Worm (Caenorhabditis elegans) whole organism, L4/young adult: Measurements from ENCODE around the gene nck-1.

Experiments used
- W03F9.2 ChIP-seq: fragments of 150-350 bp; optimal IDR thresholded peaks from 2 replicates; lab custom pipeline; 2014; ENCODE audit warnings: missing biosample characterization, missing genetic modification characterization
- dao-5 ChIP-seq: sonication (generic microtip); optimal IDR thresholded peaks from 2 replicates; lab custom pipeline; 2016; ENCODE audit warnings: missing genotype, missing genetic modification characterization, moderate library complexity, missing compliant biosample characterization
- him-1 ChIP-seq: sonication (generic microtip); optimal IDR thresholded peaks from 2 replicates; lab custom pipeline; 2016; ENCODE audit warnings: missing genotype, missing genetic modification reagents, missing genetic modification characterization, missing compliant biosample characterization

nck-1 gene

DNA sequence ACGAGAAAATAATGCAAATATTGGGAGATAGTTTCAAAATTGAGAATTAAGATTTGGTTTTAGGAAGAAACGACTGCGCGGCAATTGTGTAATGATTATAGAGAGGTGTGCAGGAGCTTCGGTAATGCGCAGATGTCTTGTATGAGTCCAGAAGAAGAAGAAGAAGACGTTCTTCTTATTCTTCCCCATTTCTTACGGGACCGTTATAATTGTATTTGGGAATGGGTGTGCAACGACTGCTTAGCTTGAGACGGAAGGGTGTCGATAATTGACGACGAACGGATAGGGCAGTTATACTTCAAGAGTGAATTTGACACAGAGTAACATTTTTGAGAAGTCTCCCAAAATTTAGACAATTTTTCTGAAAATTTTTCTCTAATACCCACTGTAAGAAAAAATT is 24.6 kb downstream of the nck-1 start:
- TF ChIP-seq W03F9.2 (tag; lab: Kevin White, UChicago) (no peak), him-1 (tag; lab: Kevin White, UChicago) (no peak), dao-5 (tag; lab: Kevin White, UChicago) (no peak)

DNA sequence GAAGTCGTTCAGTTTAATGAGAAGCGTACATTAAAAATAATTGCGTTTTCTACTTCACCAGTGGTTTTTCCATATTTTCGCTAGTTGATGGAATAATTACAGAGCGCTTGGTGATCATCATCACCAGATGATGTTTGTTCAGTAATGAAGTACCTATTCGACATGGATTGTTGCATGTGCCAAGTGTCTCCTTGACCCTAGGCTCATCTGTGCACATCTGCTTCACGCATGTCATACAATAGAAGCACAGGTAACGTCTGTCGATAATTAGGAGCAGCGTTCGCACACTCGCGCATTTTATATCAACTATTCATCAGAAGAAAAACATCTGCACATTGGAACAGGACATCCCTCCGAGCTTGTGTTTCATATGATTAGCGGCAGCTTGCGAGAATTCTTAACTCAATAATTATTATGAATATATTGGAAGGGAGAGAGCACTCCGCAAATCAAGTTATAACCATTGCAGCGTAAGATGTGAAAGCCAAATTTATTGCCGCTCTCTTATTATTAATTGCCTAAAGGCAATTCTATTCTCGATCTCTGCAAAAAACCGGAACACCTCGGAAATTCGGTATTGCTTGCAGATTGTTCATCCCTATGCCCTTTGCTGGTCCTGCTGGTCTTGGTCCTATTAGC is 28.0 kb downstream of the nck-1 start:
- TF ChIP-seq dao-5 (tag; lab: Kevin White, UChicago), result no peak
- no peak for TF ChIP-seq W03F9.2 (tag; lab: Kevin White, UChicago)
- TF ChIP-seq him-1 (tag; lab: Kevin White, UChicago), result no peak

DNA sequence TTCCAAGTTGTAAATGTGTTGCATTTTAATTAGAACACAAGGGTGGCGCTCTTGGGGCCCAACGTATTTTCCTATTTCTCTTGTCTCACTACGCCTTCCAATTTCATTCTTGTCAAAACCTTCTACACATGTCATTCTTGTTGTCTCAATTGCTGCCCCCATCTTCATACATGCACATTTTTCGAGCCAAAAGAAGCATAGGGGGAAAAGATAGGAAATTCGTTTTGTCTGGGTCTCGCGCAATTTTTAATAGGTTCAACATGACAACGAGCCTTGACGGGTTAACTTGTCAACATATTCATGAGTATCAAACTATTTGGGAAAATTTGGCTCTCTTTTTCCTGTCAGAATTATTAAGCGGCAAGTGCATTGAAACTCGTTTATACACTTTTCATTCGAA is 29.9 kb downstream of the nck-1 start:
- no peak for TF ChIP-seq him-1 (tag; lab: Kevin White, UChicago)

DNA sequence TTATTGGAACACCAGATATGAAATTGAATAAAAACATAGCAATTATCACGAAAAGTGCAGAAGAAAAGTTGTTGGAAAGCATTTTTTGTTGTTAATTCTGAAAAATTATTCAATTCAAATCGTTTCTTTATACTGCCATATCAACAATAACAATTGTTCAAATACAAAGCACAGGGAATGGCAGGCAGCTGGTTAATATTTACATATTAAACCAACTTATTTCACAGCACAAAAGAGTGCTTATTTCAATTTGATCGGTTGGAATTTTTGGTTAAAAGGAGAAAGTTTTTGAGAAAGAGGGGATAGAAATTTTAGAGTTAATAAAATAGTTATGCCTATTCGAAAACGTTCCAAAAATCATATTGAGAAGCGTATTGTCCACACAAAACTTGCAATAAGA is 32.3 kb downstream of the nck-1 start, which contains the start of gene F09F9.3:
Gene F09F9.3 (minus strand): TSS at position 101 of the 400 bp plus-strand sequence.
- TF ChIP-seq dao-5 (tag; lab: Kevin White, UChicago), result no peak
- TF ChIP-seq W03F9.2 (tag; lab: Kevin White, UChicago), result no peak
- no peak for TF ChIP-seq him-1 (tag; lab: Kevin White, UChicago)

DNA sequence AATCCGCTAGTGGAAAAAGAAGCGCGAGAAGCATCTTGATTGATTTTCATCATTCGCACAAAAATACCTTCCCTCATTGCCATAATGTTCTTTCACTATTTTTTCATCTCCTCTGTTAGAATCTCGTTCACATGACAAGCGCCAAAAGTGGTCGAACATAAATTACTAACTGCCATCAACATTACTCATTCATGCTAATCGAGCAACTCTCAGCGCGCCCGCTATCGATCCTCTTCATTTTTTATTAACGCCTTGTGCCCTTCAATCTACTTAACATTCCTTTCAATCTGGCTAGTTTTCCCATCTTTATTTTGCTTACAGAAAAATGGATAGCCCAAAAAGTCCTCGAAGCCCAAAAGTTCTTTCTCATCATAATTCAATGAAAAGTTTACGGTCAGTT is 35.6 kb downstream of the nck-1 start, which contains the start of gene F09F9.5:
Gene F09F9.5 (plus strand): TSS at position 301 of the 400 bp plus-strand sequence.
- TF ChIP-seq dao-5 (tag; lab: Kevin White, UChicago) (no peak), him-1 (tag; lab: Kevin White, UChicago) (no peak), W03F9.2 (tag; lab: Kevin White, UChicago) (no peak)

DNA sequence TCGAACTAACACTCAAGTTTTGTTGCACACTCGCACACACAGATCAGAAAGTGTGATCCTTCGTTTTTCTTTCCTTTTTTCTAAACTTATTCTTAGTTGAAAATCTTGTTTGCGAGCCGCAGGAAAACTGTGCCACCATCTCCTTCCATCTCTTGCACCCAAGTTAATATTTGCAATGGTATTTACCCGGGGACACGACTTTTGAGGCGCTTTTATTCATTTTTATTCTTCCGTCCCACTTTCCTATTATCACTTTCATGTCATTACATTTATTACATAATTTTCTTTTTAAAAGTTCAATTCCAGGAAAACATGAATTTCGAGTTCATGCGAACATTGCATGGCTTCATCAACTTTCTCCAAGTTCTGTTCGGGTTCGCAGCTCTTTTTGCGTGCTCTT is 38.2 kb downstream of the nck-1 start, which contains the start of gene F09F9.1:
Gene F09F9.1 (plus strand): TSS at position 301 of the 400 bp plus-strand sequence.
- TF ChIP-seq dao-5 (tag; lab: Kevin White, UChicago) (no peak), W03F9.2 (tag; lab: Kevin White, UChicago) (no peak), him-1 (tag; lab: Kevin White, UChicago) (no peak)

DNA sequence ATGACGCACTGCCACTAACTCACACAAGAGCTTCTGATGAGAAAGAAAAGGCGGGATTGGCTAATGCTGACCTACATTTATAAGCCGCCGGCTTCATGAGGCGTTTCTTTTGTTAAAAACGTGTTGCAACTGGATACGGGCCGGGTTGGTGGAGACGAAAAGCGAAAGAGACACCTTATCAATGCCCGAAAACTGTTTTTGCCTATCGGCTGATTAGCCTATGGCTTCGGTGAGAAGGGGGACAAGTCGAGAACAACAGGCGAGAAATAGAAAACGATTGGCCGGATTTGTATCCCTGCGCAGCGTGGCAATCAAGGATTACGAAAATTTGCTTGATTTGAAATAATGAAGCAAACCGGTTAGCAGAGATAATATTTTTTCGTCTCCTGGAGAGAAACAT is 41.8 kb downstream of the nck-1 start, which contains the start of gene F09F9.2:
Gene F09F9.2 (minus strand): TSS at position 25 of the 400 bp plus-strand sequence.
- no peak for TF ChIP-seq W03F9.2 (tag; lab: Kevin White, UChicago)
- no peak for TF ChIP-seq dao-5 (tag; lab: Kevin White, UChicago)
- TF ChIP-seq him-1 (tag; lab: Kevin White, UChicago), result no peak

DNA sequence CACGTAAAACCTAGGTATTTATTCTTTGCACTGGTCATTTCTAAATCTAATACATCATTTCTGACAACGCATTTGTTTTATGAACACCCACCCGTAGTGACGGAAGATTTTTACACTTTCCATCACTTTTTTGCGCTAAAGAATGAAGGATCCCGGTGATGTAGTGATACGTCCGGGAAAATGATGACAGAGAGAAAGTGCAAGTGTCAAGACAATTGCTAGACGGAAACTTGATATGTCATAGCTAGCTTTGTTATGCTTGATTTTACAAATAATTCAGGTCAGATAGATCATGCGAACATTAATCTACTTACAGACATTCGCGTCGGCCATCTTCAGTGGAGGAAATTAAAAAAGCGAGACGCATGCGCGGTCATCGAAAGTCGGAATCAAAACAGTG is 43.3 kb downstream of the nck-1 start:
- TF ChIP-seq W03F9.2 (tag; lab: Kevin White, UChicago) (no peak), him-1 (tag; lab: Kevin White, UChicago) (no peak), dao-5 (tag; lab: Kevin White, UChicago) (no peak)

DNA sequence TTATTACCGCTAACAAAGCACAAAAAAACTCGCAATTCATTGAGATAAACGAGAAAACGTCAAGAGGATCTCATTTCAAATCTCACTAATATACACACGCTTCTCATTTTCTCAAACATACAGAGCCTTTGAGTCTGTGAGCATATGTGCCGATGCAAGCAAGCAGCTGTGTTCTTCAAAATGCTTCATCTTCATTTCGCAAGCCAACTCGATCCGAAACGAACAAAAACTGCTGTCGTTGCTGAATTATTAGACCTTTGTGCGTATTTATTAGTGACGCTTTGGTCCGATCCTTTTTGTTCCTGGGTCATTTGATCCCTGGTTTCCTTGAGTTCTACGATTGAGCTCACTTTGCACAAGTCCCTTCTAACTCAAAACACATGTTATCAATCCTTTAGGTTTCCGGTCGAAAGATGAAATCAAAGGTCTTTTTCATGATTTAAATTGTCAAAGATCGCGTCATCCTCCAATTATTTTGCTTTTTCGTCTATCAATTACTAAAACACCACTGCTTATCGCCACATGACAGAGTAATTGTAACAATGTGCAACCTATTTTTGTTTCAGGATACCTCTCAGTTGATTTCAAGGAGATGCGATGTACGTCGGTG is 46.2 kb downstream of the nck-1 start, which contains the start of gene R02E4.2:
Gene R02E4.2 (plus strand): TSS at position 560 of the 610 bp plus-strand sequence.
- TF ChIP-seq him-1 (tag; lab: Kevin White, UChicago) (no peak), W03F9.2 (tag; lab: Kevin White, UChicago) (no peak), dao-5 (tag; lab: Kevin White, UChicago) (no peak)

DNA sequence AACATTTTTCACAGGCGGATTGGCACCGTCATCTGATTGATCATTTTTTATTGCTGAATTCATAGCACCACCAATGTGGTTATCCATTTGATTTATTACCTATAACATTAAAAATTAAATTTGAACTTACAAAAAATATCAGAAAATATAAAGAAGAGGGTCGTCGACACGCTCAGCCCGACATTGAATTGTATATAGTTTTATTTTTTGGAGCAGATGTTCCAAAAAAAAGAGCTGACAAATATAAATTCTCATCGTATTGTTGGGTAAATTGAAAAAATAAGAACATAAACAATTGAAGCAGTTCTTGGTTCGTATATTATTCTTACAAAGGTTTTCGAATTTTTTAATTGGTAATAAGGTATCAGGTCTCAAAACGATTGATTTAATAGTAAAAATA is 48.8 kb downstream of the nck-1 start, which contains the start of gene R02E4.1:
Gene R02E4.1 (minus strand): TSS at position 101 of the 400 bp plus-strand sequence.
- TF ChIP-seq W03F9.2 (tag; lab: Kevin White, UChicago) (no peak), dao-5 (tag; lab: Kevin White, UChicago) (no peak), him-1 (tag; lab: Kevin White, UChicago) (no peak)

DNA sequence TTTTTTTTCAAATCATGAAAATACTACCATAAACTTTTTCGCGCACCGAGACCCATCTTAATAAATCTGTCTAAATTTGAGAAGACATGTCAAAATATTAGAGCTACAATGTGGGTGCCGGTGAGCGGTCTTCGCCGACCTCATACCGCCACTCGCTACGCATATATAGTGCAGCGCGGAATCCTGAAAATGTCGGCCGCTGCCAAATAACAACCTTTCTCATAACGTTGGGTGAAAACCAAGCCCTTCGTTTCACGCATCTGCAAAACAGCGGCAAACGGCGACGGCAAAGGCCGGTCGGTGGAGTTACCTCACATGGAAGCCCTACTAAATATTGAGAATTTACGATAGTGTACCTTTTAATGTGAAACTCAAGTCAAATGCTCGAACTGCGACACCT is 50.2 kb downstream of the nck-1 start:
- TF ChIP-seq him-1 (tag; lab: Kevin White, UChicago), result no peak
- no peak for TF ChIP-seq W03F9.2 (tag; lab: Kevin White, UChicago)
- no peak for TF ChIP-seq dao-5 (tag; lab: Kevin White, UChicago)

DNA sequence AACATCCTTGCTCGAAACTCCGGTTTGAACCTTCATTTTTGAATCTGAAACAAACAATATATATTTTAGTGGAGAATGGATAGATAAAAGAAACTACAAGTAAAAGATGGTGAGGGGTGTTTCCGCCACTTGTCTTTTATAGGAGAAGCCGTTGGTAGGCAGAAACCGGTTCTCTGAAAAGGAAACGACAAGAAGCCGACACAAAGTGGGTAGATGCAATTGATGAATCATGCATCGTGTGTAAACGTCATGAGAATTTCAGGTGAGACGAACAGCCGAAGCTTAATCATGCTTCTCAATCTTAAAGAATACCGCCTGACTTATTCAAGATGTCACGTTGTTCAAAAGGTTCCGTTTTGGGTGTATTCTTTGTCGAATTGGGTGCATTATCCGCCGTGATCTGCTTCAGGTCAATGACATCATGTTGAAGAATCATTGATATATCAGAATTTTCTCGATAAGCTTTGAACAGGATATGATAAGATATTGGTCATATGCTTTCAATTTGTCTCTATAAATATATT is 51.1 kb downstream of the nck-1 start, which contains the start of gene R02E4.3:
Gene R02E4.3 (minus strand): TSS at position 51 of the 524 bp plus-strand sequence.
- no peak for TF ChIP-seq dao-5 (tag; lab: Kevin White, UChicago)
- no peak for TF ChIP-seq W03F9.2 (tag; lab: Kevin White, UChicago)
- no peak for TF ChIP-seq him-1 (tag; lab: Kevin White, UChicago)

DNA sequence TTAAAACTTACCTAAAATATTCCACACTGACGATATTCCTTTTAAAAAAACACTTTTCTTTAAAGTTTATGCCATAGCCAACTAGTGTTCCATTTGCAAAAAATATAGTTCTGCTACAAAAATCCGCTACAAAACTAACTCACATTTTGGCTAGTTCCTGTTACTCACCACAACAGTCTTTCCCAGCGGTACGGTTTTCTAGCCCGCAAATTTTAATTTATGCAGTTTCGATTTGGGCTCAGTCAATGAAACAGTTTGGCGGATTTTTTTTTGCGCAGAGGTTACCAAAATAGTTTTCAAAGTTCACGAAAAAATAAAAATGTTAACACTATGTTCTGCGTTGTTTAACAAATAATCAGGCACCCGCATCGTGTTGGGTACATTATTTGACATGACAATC is 52.0 kb downstream of the nck-1 start:
- no peak for TF ChIP-seq him-1 (tag; lab: Kevin White, UChicago)
